Worm (Caenorhabditis elegans) whole organism, young adult: ENCODE results near the gene ttx-3.
A peak's percentile ranks its signal among the peaks of the same experiment; 100 is the strongest.

Experiments
- B0261.1 ChIP-seq: sonication (generic microtip); optimal IDR thresholded peaks from 2 replicates; lab custom pipeline; 2016; ENCODE audit warnings: mild to moderate bottlenecking, missing genetic modification characterization, moderate library complexity, missing compliant biosample characterization
- B0336.3 ChIP-seq: fragments of 200-800 bp; sonication (Bioruptor generic); IDR thresholded peaks from 2 replicates; pipeline ENCODE4 v1.3.6; 2022; ENCODE audit warnings: missing genetic modification characterization, missing compliant biosample characterization
- F23B12.7 ChIP-seq: sonication (generic microtip); optimal IDR thresholded peaks from 2 replicates; lab custom pipeline; 2017; ENCODE audit warnings: missing genetic modification characterization, mild to moderate bottlenecking, missing compliant biosample characterization, antibody characterized with exemption, moderate library complexity; ENCODE audit not compliant: insufficient read depth
- F33H1.4 ChIP-seq: fragments of 200-800 bp; sonication (Bioruptor generic); IDR thresholded peaks from 2 replicates; pipeline ENCODE4 v1.3.6; 2022; ENCODE audit warnings: missing genetic modification reagents, missing genetic modification characterization, missing compliant biosample characterization
- F37B4.10 ChIP-seq: fragments of 200-800 bp; sonication (Bioruptor generic); IDR thresholded peaks from 2 replicates; pipeline ENCODE4 v1.3.6; 2022; ENCODE audit warnings: missing genetic modification characterization, missing compliant biosample characterization
- F49E8.2 ChIP-seq: sonication (generic microtip); optimal IDR thresholded peaks from 3 replicates; lab custom pipeline; 2017; ENCODE audit warnings: missing genetic modification characterization, mild to moderate bottlenecking, missing compliant biosample characterization, antibody characterized with exemption, moderate library complexity; ENCODE audit not compliant: insufficient read depth
- F52B5.7 ChIP-seq: sonication (generic microtip); optimal IDR thresholded peaks from 2 replicates; lab custom pipeline; 2016; ENCODE audit warnings: mild to moderate bottlenecking, missing genetic modification characterization, missing compliant biosample characterization
- T26A5.8 ChIP-seq: sonication (generic microtip); optimal IDR thresholded peaks from 2 replicates; lab custom pipeline; 2016; ENCODE audit warnings: missing genetic modification characterization, missing compliant biosample characterization
- aptf-2 ChIP-seq: fragments of 200-800 bp; sonication (Bioruptor generic); conservative IDR thresholded peaks from 2 replicates; pipeline ENCODE4 v1.3.6; 2022; ENCODE audit warnings: missing genetic modification reagents, missing genetic modification characterization, missing compliant biosample characterization
- atf-7 ChIP-seq: sonication (generic microtip); optimal IDR thresholded peaks from 2 replicates; lab custom pipeline; 2017; ENCODE audit warnings: mild to moderate bottlenecking, missing genetic modification characterization, missing compliant biosample characterization
- attf-5 ChIP-seq: fragments of 200-800 bp; sonication (Bioruptor generic); optimal IDR thresholded peaks from 2 replicates; lab custom pipeline; 2018; ENCODE audit warnings: mild to moderate bottlenecking, missing genetic modification characterization, missing compliant biosample characterization
- ccch-3 ChIP-seq: fragments of 200-800 bp; sonication (Bioruptor generic); optimal IDR thresholded peaks from 2 replicates; lab custom pipeline; 2018; ENCODE audit warnings: mild to moderate bottlenecking, missing genetic modification characterization, missing compliant biosample characterization
- cebp-1 ChIP-seq, 2 experiments: fragments of 200-800 bp in 1 of 2; sonication (Bioruptor generic) in 1 of 2; sonication (generic microtip) in 1 of 2; IDR thresholded peaks in 1 of 2; optimal IDR thresholded peaks in 1 of 2; 2 replicates each; pipeline versions ENCODE4 v1.3.6 to Lab custom; 2017 to 2022; ENCODE audit warnings: missing compliant biosample characterization in 2 of 2, missing genetic modification characterization in 2 of 2, mild to moderate bottlenecking in 1 of 2, missing genetic modification reagents in 1 of 2, moderate library complexity in 1 of 2
- gei-17 ChIP-seq: fragments of 200-800 bp; sonication (Bioruptor generic); optimal IDR thresholded peaks from 2 replicates; lab custom pipeline; 2018; ENCODE audit warnings: mild to moderate bottlenecking, missing genetic modification characterization, missing compliant biosample characterization
- him-1 ChIP-seq: sonication (generic microtip); optimal IDR thresholded peaks from 2 replicates; lab custom pipeline; 2016; ENCODE audit warnings: missing genotype, missing genetic modification reagents, missing genetic modification characterization, missing compliant biosample characterization
- lin-26 ChIP-seq: fragments of 200-800 bp; sonication (Bioruptor generic); IDR thresholded peaks from 2 replicates; pipeline ENCODE4 v1.3.6; 2022; ENCODE audit warnings: missing genetic modification reagents, missing genetic modification characterization, missing compliant biosample characterization
- lin-40 ChIP-seq: sonication (generic microtip); optimal IDR thresholded peaks from 2 replicates; lab custom pipeline; 2016; ENCODE audit warnings: missing genetic modification characterization, mild to moderate bottlenecking, missing compliant biosample characterization, missing genotype, missing genetic modification reagents
- madf-10 ChIP-seq: sonication (generic microtip); optimal IDR thresholded peaks from 2 replicates; lab custom pipeline; 2016; ENCODE audit warnings: mild to moderate bottlenecking, missing genetic modification characterization, missing compliant biosample characterization
- mes-4 ChIP-seq: sonication (generic microtip); optimal IDR thresholded peaks from 2 replicates; lab custom pipeline; 2016; ENCODE audit warnings: missing genotype, missing genetic modification characterization, missing compliant biosample characterization
- nhr-179 ChIP-seq: sonication (generic microtip); optimal IDR thresholded peaks from 2 replicates; lab custom pipeline; 2016; ENCODE audit warnings: mild to moderate bottlenecking, missing genetic modification characterization, missing compliant biosample characterization
- nhr-80 ChIP-seq: sonication (generic microtip); optimal IDR thresholded peaks from 2 replicates; lab custom pipeline; 2016; ENCODE audit warnings: missing genetic modification characterization, missing compliant biosample characterization
- pha-4 ChIP-seq: fragments of 150-350 bp; sonication (generic microtip); optimal IDR thresholded peaks from 2 replicates; lab custom pipeline; 2014; ENCODE audit warnings: missing biosample characterization, missing genetic modification reagents, missing genetic modification characterization
- repo-1 ChIP-seq: sonication (generic microtip); optimal IDR thresholded peaks from 2 replicates; lab custom pipeline; 2017; ENCODE audit warnings: mild to moderate bottlenecking, missing genetic modification characterization, missing compliant biosample characterization
- rpc-1 ChIP-seq, 2 experiments: fragments of 150-350 bp in 1 of 2; sonication (generic microtip) in 1 of 2; optimal IDR thresholded peaks; 2 replicates each; lab custom pipeline; 2014 to 2018; ENCODE audit warnings: missing biosample characterization in 1 of 2, missing genetic modification characterization in 1 of 2, missing genetic modification reagents in 1 of 2, missing genotype in 1 of 2
- tlf-1 ChIP-seq: fragments of 200-800 bp; sonication (Bioruptor generic); optimal IDR thresholded peaks from 2 replicates; lab custom pipeline; 2018; ENCODE audit warnings: mild to moderate bottlenecking, missing genetic modification characterization, missing compliant biosample characterization
- unc-62 ChIP-seq: fragments of 150-350 bp; optimal IDR thresholded peaks from 2 replicates; lab custom pipeline; 2014; ENCODE audit warnings: missing biosample characterization, missing genetic modification reagents, missing genetic modification characterization
- ztf-25 ChIP-seq: fragments of 200-800 bp; sonication (Bioruptor generic); IDR thresholded peaks from 2 replicates; pipeline ENCODE4 v1.3.6; 2022; ENCODE audit warnings: missing genetic modification reagents, missing genetic modification characterization, missing compliant biosample characterization
- ztf-6 ChIP-seq: fragments of 200-800 bp; sonication (Bioruptor generic); IDR thresholded peaks from 2 replicates; pipeline ENCODE4 v1.3.6; 2022; ENCODE audit warnings: missing genetic modification reagents, missing genetic modification characterization, missing compliant biosample characterization

ttx-3 gene

DNA sequence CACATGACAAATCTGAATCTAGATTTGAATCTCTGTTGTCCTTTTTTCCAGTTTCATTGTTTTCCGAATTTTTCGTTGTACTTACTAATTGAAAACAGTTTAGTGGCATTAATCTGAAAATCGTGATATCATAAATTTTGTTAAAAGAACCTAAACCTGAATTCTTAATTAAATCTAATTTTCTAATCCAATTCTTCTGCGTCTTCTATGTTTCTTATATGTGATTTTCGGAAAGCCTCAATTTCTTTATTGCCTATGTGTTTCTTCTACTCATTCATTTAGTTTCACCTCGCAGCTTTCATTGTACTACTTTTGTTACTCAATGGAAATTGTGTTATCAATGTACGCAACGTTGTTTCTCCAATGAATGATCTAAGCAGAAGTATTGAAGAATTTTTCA, 25.5 kb downstream of the ttx-3 start (continued):
- TF ChIP-seq mes-4 (tag; lab: Kevin White, UChicago), result no peak
- TF ChIP-seq B0336.3 (GFP tag; lab: Robert Waterston, UW), result no peak
- TF ChIP-seq, all 124 proteins: peak for 0

DNA sequence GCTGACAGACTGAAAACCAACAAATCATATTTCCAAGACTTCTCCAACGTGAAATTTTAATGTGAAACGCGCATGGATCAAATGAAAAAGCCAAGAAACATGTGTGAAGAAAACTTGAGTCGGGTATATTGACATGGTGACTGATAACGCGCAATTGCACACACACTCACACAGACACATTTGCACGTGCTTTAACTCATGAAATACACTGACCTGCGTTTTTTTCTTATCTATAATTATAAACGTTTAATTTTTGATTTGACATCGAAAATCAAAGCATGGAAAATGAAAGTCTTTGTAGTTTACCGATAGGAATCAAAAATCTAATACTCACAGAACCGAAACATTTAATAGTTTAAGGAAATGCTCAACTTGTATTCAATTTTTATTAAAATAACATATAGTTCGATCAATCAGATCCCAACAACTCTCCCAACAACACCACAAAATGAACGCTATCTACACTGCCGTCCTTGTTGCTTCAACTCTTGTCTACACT, 30.5 kb downstream of the ttx-3 start, which contains the start of gene nspa-9:
Gene nspa-9, plus strand, starts transcription at position 449 of the 499 bp plus-strand sequence.
- TF ChIP-seq madf-10 (tag; lab: Kevin White, UChicago) (no peak), nhr-80 (tag; lab: Kevin White, UChicago) (peak; percentile 86), pha-4 (peak; percentile 38), lin-26 (no peak), atf-7 (tag; lab: Kevin White, UChicago) (peak; percentile 9), attf-5 (GFP tag; lab: Kevin White, UChicago) (no peak), F23B12.7 (tag; lab: Kevin White, UChicago) (no peak)
- TF ChIP-seq, all 124 proteins: peak for 3

DNA sequence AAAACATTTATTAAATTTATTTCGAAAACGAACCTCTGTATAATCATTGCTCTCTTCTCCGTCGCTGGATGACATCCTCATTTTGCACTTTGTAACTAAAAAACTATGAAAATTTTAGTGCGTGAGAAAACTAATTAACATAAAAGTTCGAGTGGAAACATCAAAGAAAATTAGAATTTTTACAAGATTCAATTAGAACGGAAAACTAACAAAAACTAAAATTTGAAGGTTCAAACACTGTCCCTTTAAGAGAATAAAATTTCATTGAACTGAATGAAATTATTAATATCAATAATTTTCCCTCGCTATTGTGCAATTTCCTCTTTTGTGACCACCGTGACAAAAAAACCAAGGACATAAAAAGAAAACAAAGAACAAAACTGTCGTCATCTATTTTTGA, 32.1 kb downstream of the ttx-3 start, which contains the start of gene D1053.3:
Gene D1053.3, minus strand, starts transcription at position 101 of the 400 bp plus-strand sequence.
- no peak for TF ChIP-seq ccch-3 (GFP tag; lab: Kevin White, UChicago)
- no peak for TF ChIP-seq B0261.1 (tag; lab: Kevin White, UChicago)
- TF ChIP-seq nhr-179, result no peak
- TF ChIP-seq tlf-1 (GFP tag; lab: Kevin White, UChicago), result no peak
- TF ChIP-seq F49E8.2, result no peak
- TF ChIP-seq F52B5.7 (tag; lab: Kevin White, UChicago), result no peak
- no peak for TF ChIP-seq attf-5 (GFP tag; lab: Kevin White, UChicago)
- TF ChIP-seq repo-1, result no peak
- TF ChIP-seq F33H1.4, result no peak
- no peak for TF ChIP-seq unc-62 (GFP tag; lab: Kevin White, UChicago)
- TF ChIP-seq him-1, result no peak
- no peak for TF ChIP-seq aptf-2 (GFP tag; lab: Robert Waterston, UW)
- TF ChIP-seq rpc-1 (optimal IDR thresholded peaks at IDR 0.05; lab: Kevin White, UChicago), result no peak
- no peak for TF ChIP-seq rpc-1 (tag; optimal IDR thresholded peaks at IDR 0.05; lab: Kevin White, UChicago)
- TF ChIP-seq, all 124 proteins: peak for 0

DNA sequence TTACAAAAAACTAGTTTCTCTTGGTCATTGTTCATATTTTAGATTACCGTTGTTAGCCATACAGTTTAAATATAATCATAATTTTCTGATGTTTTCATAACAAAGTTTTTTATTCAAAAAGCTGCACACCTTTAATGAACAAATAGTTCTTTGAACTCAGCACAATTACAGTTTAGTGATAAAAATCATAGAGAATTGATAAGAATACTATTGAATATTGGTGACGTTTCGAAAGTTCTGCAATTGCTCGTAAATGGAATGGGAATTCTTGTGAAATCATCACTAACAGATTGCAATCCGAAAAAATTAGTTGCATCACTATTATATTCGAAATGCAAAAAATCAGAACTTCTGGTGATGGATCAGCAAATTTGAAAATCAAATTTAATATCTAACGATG, 35.1 kb downstream of the ttx-3 start:
- TF ChIP-seq ztf-6 (GFP tag; lab: Robert Waterston, UW) (no peak), nhr-80 (tag; lab: Kevin White, UChicago) (peak; percentile 4)

DNA sequence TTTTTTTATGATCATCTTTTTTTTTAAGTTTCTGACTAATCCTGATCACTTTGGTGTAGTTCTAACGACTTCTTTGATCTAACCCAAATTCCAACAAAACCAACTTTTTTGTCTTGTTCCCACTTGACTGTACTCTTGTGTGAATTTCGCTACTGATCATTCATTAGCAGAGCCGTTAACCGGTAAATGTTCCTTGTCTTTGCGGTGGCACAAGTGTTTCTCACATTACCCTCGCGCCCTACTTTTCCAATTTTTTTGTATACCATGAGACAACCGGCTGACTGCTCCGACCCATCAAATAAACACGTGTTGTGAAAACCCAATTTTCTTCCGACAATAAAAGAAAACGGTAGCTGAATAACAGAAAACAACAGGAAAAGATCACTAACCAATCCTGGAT, 36.4 kb downstream of the ttx-3 start:
- TF ChIP-seq rpc-1 (optimal IDR thresholded peaks at IDR 0.05; lab: Kevin White, UChicago), result no peak
- no peak for TF ChIP-seq rpc-1 (tag; optimal IDR thresholded peaks at IDR 0.05; lab: Kevin White, UChicago)

DNA sequence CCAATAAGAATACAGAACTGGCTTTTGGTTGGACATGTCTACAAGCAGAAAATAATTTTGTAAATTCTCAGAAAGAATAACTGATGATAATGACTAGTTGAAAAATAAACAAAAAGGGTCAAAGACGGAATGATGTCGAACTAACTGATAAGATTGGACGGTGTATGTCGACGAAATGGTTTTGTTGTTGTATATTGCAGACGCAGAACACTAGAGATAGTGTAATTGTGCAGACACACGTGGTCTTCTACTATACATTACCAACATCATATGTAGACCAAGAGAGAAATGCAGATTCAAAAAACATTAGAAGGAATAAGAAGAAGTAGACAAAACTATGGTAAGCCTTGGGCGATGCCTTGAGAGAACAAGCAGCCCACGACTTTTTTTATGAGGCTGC, 41.4 kb downstream of the ttx-3 start, which contains the start of the genes gst-42 and D1053.2:
Gene gst-42, minus strand, starts transcription at position 176 of the 400 bp plus-strand sequence.
Gene D1053.2, plus strand, starts transcription at position 391 of the 400 bp plus-strand sequence.
- no peak for TF ChIP-seq cebp-1 (GFP tag; IDR thresholded peaks at IDR 0.05; lab: Robert Waterston, UW)
- peak; percentile 10 for TF ChIP-seq cebp-1 (tag; optimal IDR thresholded peaks at IDR 0.05; lab: Kevin White, UChicago)
- no peak for TF ChIP-seq gei-17 (GFP tag; lab: Kevin White, UChicago)
- 0 out of 2 replicates have a peak, but pooled peaks have one; percentile 16 for TF ChIP-seq B0336.3 (GFP tag; lab: Robert Waterston, UW)
- peak; percentile 77 for TF ChIP-seq pha-4
- no peak for TF ChIP-seq F37B4.10 (GFP tag; lab: Robert Waterston, UW)
- no peak for TF ChIP-seq T26A5.8
- TF ChIP-seq lin-40 (tag; lab: Kevin White, UChicago), result peak; percentile 23
- TF ChIP-seq nhr-80 (tag; lab: Kevin White, UChicago), result peak; percentile 92
- peak; percentile 49 for TF ChIP-seq atf-7 (tag; lab: Kevin White, UChicago)
- TF ChIP-seq ztf-25 (GFP tag; lab: Robert Waterston, UW), result no peak
